Worm (Caenorhabditis elegans): ENCODE data around the gene sre-32.
A peak's percentile ranks its signal among the peaks of the same experiment; 100 is the strongest.

Gene sre-32

ce11 chrII:12438441-12438840, 18.1 kb downstream of the sre-32 start, which contains the start of gene Y57A10C.9:
Gene Y57A10C.9 (minus strand): TSS chrII:12438541.
- TF ChIP-seq sptf-1 (tag; optimal IDR thresholded peaks at IDR 0.05): no peak
- TF ChIP-seq nhr-71 (tag; optimal IDR thresholded peaks at IDR 0.05): peak; percentile 1
- no peak for TF ChIP-seq C04F5.9 (tag; optimal IDR thresholded peaks at IDR 0.05)

ce11 chrII:12436717-12437116, 19.8 kb downstream of the sre-32 start:
- TF ChIP-seq nhr-28 (tag; optimal IDR thresholded peaks at IDR 0.05): no peak
- TF ChIP-seq pqm-1 (tag; optimal IDR thresholded peaks at IDR 0.05): no peak
- TF ChIP-seq ceh-88 (GFP tag; IDR thresholded peaks at IDR 0.05): no peak
- no peak for TF ChIP-seq jun-1 (tag; optimal IDR thresholded peaks at IDR 0.05)

ce11 chrII:12435202-12435872, 21.2 kb downstream of the sre-32 start:
- no peak for TF ChIP-seq efl-1 (optimal IDR thresholded peaks at IDR 0.05)
- TF ChIP-seq efl-1 (GFP tag; optimal IDR thresholded peaks at IDR 0.05 in 1 of 2): peak in 1 of 2 experiments; percentile 52
- no peak for TF ChIP-seq ces-1 (GFP tag; optimal IDR thresholded peaks at IDR 0.05)

ce11 chrII:12432356-12432755, 24.2 kb downstream of the sre-32 start, which contains the start of gene dct-12:
Gene dct-12 (minus strand): TSS chrII:12432456.
- no peak for TF ChIP-seq pag-3 (tag; optimal IDR thresholded peaks at IDR 0.05; ENCODE audit: borderline replicate concordance, insufficient read depth)
- no peak for TF ChIP-seq unc-130 (tag; optimal IDR thresholded peaks at IDR 0.05)
- TF ChIP-seq sptf-1 (tag; optimal IDR thresholded peaks at IDR 0.05): no peak
- no peak for TF ChIP-seq lin-35 (GFP tag; optimal IDR thresholded peaks at IDR 0.05)
- no peak for TF ChIP-seq irx-1 (tag; optimal IDR thresholded peaks at IDR 0.05)
- no peak for TF ChIP-seq rnt-1 (tag; optimal IDR thresholded peaks at IDR 0.05)
- TF ChIP-seq lin-15B (tag; optimal IDR thresholded peaks at IDR 0.05): no peak
- no peak for TF ChIP-seq vab-15 (tag; optimal IDR thresholded peaks at IDR 0.05)
- TF ChIP-seq ceh-63 (GFP tag; optimal IDR thresholded peaks at IDR 0.05): no peak
- TF ChIP-seq sup-37 (GFP tag; optimal IDR thresholded peaks at IDR 0.05): no peak
- TF ChIP-seq egl-27 (tag; optimal IDR thresholded peaks at IDR 0.05): no peak
- no peak for TF ChIP-seq C16A3.4 (tag; optimal IDR thresholded peaks at IDR 0.05)

ce11 chrII:12429743-12430142, 26.8 kb downstream of the sre-32 start, which contains the start of gene Y57A10C.8:
Gene Y57A10C.8 (minus strand): TSS chrII:12429843.
- no peak for TF ChIP-seq unc-62 (GFP tag; optimal IDR thresholded peaks at IDR 0.05)
- TF ChIP-seq hlh-4 (tag; optimal IDR thresholded peaks at IDR 0.05): no peak
- no peak for TF ChIP-seq sox-4 (tag; optimal IDR thresholded peaks at IDR 0.05)
- TF ChIP-seq nhr-47 (tag; optimal IDR thresholded peaks at IDR 0.05): no peak
- TF ChIP-seq tlp-1 (tag; optimal IDR thresholded peaks at IDR 0.05): no peak
- TF ChIP-seq tbx-2 (tag; optimal IDR thresholded peaks at IDR 0.05): no peak
- no peak for TF ChIP-seq C16A3.4 (tag; optimal IDR thresholded peaks at IDR 0.05)
- TF ChIP-seq irx-1 (tag; optimal IDR thresholded peaks at IDR 0.05): no peak
- no peak for TF ChIP-seq aha-1 (tag; optimal IDR thresholded peaks at IDR 0.05)
- TF ChIP-seq xbp-1 (tag; optimal IDR thresholded peaks at IDR 0.05): no peak
- no peak for TF ChIP-seq sup-37 (GFP tag; optimal IDR thresholded peaks at IDR 0.05)
- no peak for TF ChIP-seq ztf-11 (tag; optimal IDR thresholded peaks at IDR 0.05)
- TF ChIP-seq C04F5.9 (tag; optimal IDR thresholded peaks at IDR 0.05): no peak
- TF ChIP-seq egl-27 (tag; optimal IDR thresholded peaks at IDR 0.05): no peak
- no peak for TF ChIP-seq rnt-1 (tag; optimal IDR thresholded peaks at IDR 0.05)
- no peak for TF ChIP-seq nhr-71 (tag; optimal IDR thresholded peaks at IDR 0.05)
- TF ChIP-seq hlh-17 (GFP tag; optimal IDR thresholded peaks at IDR 0.05; ENCODE audit: borderline replicate concordance): no peak
- TF ChIP-seq efl-3 (GFP tag; optimal IDR thresholded peaks at IDR 0.05): no peak
- no peak for TF ChIP-seq blmp-1 (tag; optimal IDR thresholded peaks at IDR 0.05)
